Fruit fly (Drosophila melanogaster): ENCODE data around the gene CG4000.

DNA sequence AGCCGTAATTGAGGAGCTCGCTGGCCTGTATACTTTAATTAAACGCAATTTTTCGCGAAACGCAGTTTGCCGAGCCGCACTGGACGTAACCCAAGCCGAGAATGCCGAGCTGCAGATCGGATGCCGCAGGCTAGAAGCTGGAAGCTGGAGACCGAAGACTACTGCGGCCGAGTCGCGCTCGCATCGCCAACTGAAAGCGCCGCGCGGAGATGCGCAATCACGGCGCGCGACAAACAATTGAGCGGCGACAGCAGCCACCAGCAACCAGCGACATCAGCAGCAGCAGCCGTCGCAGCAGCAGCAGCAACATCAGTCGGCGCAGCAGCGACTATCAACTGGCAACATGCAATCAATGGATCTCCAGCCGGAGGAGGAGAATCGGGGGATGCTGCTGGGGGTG is 20.5 kb downstream of the CG4000 start:
- no peak for TF ChIP-seq ovo (GFP tag; optimal IDR thresholded peaks at IDR 0.05)
- TF ChIP-seq kay (GFP tag; ENCODE audit: borderline replicate concordance) = no peak
- TF ChIP-seq Crg-1 (GFP tag; optimal IDR thresholded peaks at IDR 0.05) = no peak
- no peak for TF ChIP-seq CG7045 (GFP tag; optimal IDR thresholded peaks at IDR 0.05)
- no peak for TF ChIP-seq tj (GFP tag; optimal IDR thresholded peaks at IDR 0.05)
- TF ChIP-seq CG12768 (GFP tag; optimal IDR thresholded peaks at IDR 0.05) = no peak
- TF ChIP-seq Clk (GFP tag; optimal IDR thresholded peaks at IDR 0.05) = no peak
- TF ChIP-seq Mnt (GFP tag; optimal IDR thresholded peaks at IDR 0.05) = no peak
- TF ChIP-seq CG7101 (tag; optimal IDR thresholded peaks at IDR 0.05) = no peak
